In the genomic region with DNA sequence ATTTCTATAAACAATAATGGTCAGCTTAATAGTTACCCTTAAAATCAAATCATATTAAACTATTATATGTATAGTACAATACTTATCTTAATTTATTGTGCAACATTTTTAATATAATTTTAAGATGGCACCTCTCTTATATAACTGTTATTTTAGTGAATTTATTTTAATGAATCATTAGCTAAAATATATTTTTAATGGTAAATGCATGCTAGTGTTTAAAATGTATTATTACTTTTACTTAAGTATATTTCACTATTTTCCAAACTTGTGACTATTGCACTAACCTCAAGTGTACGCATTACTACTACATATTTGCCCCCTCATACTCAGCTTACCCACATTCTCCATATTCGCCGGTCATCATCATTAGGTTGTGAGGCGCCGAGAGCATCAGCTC, we compare ENCODE assay signal across 1 fruit fly cellular context.
TF ChIP-seq lines count a peak whose summit lies in the region.

No protein-coding gene starts in this region.

TF ChIP-seq in whole organism, embryonic, 481 proteins besides CTCF, POLR2A, EP300 and RAD21 (continued from another document):
- TF ChIP-seq C15 (GFP tag; IDR thresholded peaks at IDR 0.05; lab: Robert Waterston, UW) = no peak
- no peak for TF ChIP-seq CG10274 (GFP tag; optimal IDR thresholded peaks at IDR 0.05; lab: Kevin White, UChicago)
- no peak for TF ChIP-seq Atf-2 (GFP tag; optimal IDR thresholded peaks at IDR 0.05; lab: Kevin White, UChicago)
- TF ChIP-seq CG2116 (GFP tag; optimal IDR thresholded peaks at IDR 0.05; lab: Kevin White, UChicago) = peak; percentile 38
- TF ChIP-seq lola (GFP tag; optimal IDR thresholded peaks at IDR 0.05; lab: Kevin White, UChicago) = peak in 1 of 3 experiments; percentile 90
- no peak for TF ChIP-seq CG33213 (GFP tag; optimal IDR thresholded peaks at IDR 0.05; lab: Kevin White, UChicago)
- no peak for TF ChIP-seq CG3726 (GFP tag; IDR thresholded peaks at IDR 0.05; lab: Robert Waterston, UW)
- TF ChIP-seq Opbp (GFP tag; IDR thresholded peaks at IDR 0.05; lab: Robert Waterston, UW; ENCODE audit: partially characterized antibody) = no peak
- TF ChIP-seq CG3847 (GFP tag; IDR thresholded peaks at IDR 0.05; lab: Robert Waterston, UW) = peak; percentile 45
- peak; percentile 82 for TF ChIP-seq Fer3 (tag; optimal IDR thresholded peaks at IDR 0.05; lab: Kevin White, UChicago)
- peak; percentile 7 for TF ChIP-seq CG13894 (tag; optimal IDR thresholded peaks at IDR 0.05; lab: Kevin White, UChicago)
- no peak for TF ChIP-seq Antp (GFP tag; optimal IDR thresholded peaks at IDR 0.05; lab: Kevin White, UChicago)
- peak; percentile 12 for TF ChIP-seq CG30431 (GFP tag; optimal IDR thresholded peaks at IDR 0.05; lab: Kevin White, UChicago)
- TF ChIP-seq Mad (GFP tag; optimal IDR thresholded peaks at IDR 0.05; lab: Kevin White, UChicago) = no peak
- no peak for TF ChIP-seq amos (GFP tag; IDR thresholded peaks at IDR 0.05; lab: Robert Waterston, UW; ENCODE audit: partially characterized antibody)
- no peak for TF ChIP-seq fu2 (GFP tag; optimal IDR thresholded peaks at IDR 0.05; lab: Kevin White, UChicago)
- no peak for TF ChIP-seq Atf3 (GFP tag; optimal IDR thresholded peaks at IDR 0.05; lab: Kevin White, UChicago)
- TF ChIP-seq zen (tag; optimal IDR thresholded peaks at IDR 0.05; lab: Kevin White, UChicago) = peak; percentile 61
- TF ChIP-seq tna (GFP tag; IDR thresholded peaks at IDR 0.05; lab: Robert Waterston, UW; ENCODE audit: partially characterized antibody) = no peak
- TF ChIP-seq az2 (GFP tag; optimal IDR thresholded peaks at IDR 0.05; lab: Kevin White, UChicago) = peak; percentile 67
- no peak for TF ChIP-seq mld (GFP tag; IDR thresholded peaks at IDR 0.05; lab: Robert Waterston, UW; ENCODE audit: partially characterized antibody)
- 0 out of 2 replicates have a peak, but pooled peaks have one; percentile 12 for TF ChIP-seq CG10366 (GFP tag; IDR thresholded peaks at IDR 0.05; lab: Robert Waterston, UW)
- TF ChIP-seq Deaf1 (tag; optimal IDR thresholded peaks at IDR 0.05; lab: Kevin White, UChicago) = peak; percentile 75
- no peak for TF ChIP-seq sima (GFP tag; optimal IDR thresholded peaks at IDR 0.05; lab: Kevin White, UChicago)
